Fruit fly (Drosophila melanogaster): ENCODE results near the gene Acp95EF.

Gene Acp95EF

dm6 chr3R:24193373-24193879 is 35.3 kb upstream of the Acp95EF start, which contains the start of the genes SMC6 and CG6204 (continued):
- TF ChIP-seq CG11723 (GFP tag; optimal IDR thresholded peaks at IDR 0.05) (peak; percentile 75), Mes4 (GFP tag; optimal IDR thresholded peaks at IDR 0.05) (peak; percentile 58), twi (tag; optimal IDR thresholded peaks at IDR 0.05) (peak; percentile 91), Mrtf (GFP tag; IDR thresholded peaks at IDR 0.05) (peak; percentile 90), grn (GFP tag; optimal IDR thresholded peaks at IDR 0.05) (no peak), chm (GFP tag; IDR thresholded peaks at IDR 0.05) (peak; percentile 86), CG13424 (tag; optimal IDR thresholded peaks at IDR 0.05) (peak; percentile 95), schlank (tag; optimal IDR thresholded peaks at IDR 0.05) (peak; percentile 85), CG16779 (GFP tag; IDR thresholded peaks at IDR 0.05) (peak; percentile 80), CG11504 (tag; optimal IDR thresholded peaks at IDR 0.05) (peak; percentile 94), Camta (GFP tag; optimal IDR thresholded peaks at IDR 0.05) (peak; percentile 77), gcm2 (GFP tag; optimal IDR thresholded peaks at IDR 0.05) (peak; percentile 57), CG1529 (GFP tag; optimal IDR thresholded peaks at IDR 0.05) (peak; percentile 71), Dbx (GFP tag; IDR thresholded peaks at IDR 0.05) (peak; percentile 95), CkIIα-i1 (GFP tag; IDR thresholded peaks at IDR 0.05) (peak; percentile 70; the same call in 1 of the 2 replicates), Deaf1 (tag; optimal IDR thresholded peaks at IDR 0.05) (no peak), CG14860 (GFP tag; IDR thresholded peaks at IDR 0.05; ENCODE audit: partially characterized antibody) (no peak), Eip74EF (GFP tag; optimal IDR thresholded peaks at IDR 0.05) (peak in 1 of 2 experiments; percentile 91), ssp (GFP tag; IDR thresholded peaks at IDR 0.05) (peak; percentile 86), CG12391 (tag; optimal IDR thresholded peaks at IDR 0.05) (peak; percentile 95), Bdp1 (GFP tag; optimal IDR thresholded peaks at IDR 0.05) (peak; percentile 73), pum (GFP tag; optimal IDR thresholded peaks at IDR 0.05) (peak; percentile 83), CG7786 (GFP tag; optimal IDR thresholded peaks at IDR 0.05) (peak; percentile 79), nau (GFP tag; optimal IDR thresholded peaks at IDR 0.05) (no peak), trh (GFP tag; optimal IDR thresholded peaks at IDR 0.05) (peak; percentile 78), zen2 (GFP tag; IDR thresholded peaks at IDR 0.05; ENCODE audit: partially characterized antibody) (no peak), CG18599 (GFP tag; optimal IDR thresholded peaks at IDR 0.05) (peak; percentile 92), Xbp1 (GFP tag; optimal IDR thresholded peaks at IDR 0.05) (peak; percentile 94), CG4730 (GFP tag; IDR thresholded peaks at IDR 0.05) (peak; percentile 94), CG6654 (GFP tag; optimal IDR thresholded peaks at IDR 0.05) (peak; percentile 66), bbx (GFP tag; IDR thresholded peaks at IDR 0.05; ENCODE audit: partially characterized antibody) (peak; percentile 44), CG4820 (GFP tag; optimal IDR thresholded peaks at IDR 0.05) (peak; percentile 92), wdn (GFP tag; IDR thresholded peaks at IDR 0.05) (peak; percentile 90), CG6175 (GFP tag; IDR thresholded peaks at IDR 0.05) (peak; percentile 86), h (optimal IDR thresholded peaks at IDR 0.05) (no peak), Sry-δ (GFP tag; optimal IDR thresholded peaks at IDR 0.05) (peak; percentile 84), fu2 (GFP tag; optimal IDR thresholded peaks at IDR 0.05) (peak; percentile 72), CG10366 (GFP tag; IDR thresholded peaks at IDR 0.05) (peak; percentile 95), Oli (tag; optimal IDR thresholded peaks at IDR 0.05) (peak; percentile 96), tap (tag; optimal IDR thresholded peaks at IDR 0.05) (peak; percentile 95), CHES-1-like (GFP tag; optimal IDR thresholded peaks at IDR 0.05) (peak; percentile 79), Fer2 (tag; optimal IDR thresholded peaks at IDR 0.05) (peak; percentile 93), prd (optimal IDR thresholded peaks at IDR 0.05) (no peak), prd (GFP tag; IDR thresholded peaks at IDR 0.05) (peak; percentile 97), TFAM (GFP tag; optimal IDR thresholded peaks at IDR 0.05) (peak; percentile 62), pho (GFP tag; optimal IDR thresholded peaks at IDR 0.05) (peak; percentile 89), CG14965 (GFP tag; optimal IDR thresholded peaks at IDR 0.05; ENCODE audit: borderline replicate concordance) (no peak), CG32532 (GFP tag; IDR thresholded peaks at IDR 0.05) (peak; percentile 96), ftz-f1 (GFP tag; optimal IDR thresholded peaks at IDR 0.05) (no peak), al (GFP tag; IDR thresholded peaks at IDR 0.05) (peak; percentile 95), Adf1 (GFP tag; IDR thresholded peaks at IDR 0.05) (peak; percentile 74)

Data from whole organism, embryonic.